Fruit fly (Drosophila melanogaster): Measurements from ENCODE around the gene muc.

The muc gene

DNA sequence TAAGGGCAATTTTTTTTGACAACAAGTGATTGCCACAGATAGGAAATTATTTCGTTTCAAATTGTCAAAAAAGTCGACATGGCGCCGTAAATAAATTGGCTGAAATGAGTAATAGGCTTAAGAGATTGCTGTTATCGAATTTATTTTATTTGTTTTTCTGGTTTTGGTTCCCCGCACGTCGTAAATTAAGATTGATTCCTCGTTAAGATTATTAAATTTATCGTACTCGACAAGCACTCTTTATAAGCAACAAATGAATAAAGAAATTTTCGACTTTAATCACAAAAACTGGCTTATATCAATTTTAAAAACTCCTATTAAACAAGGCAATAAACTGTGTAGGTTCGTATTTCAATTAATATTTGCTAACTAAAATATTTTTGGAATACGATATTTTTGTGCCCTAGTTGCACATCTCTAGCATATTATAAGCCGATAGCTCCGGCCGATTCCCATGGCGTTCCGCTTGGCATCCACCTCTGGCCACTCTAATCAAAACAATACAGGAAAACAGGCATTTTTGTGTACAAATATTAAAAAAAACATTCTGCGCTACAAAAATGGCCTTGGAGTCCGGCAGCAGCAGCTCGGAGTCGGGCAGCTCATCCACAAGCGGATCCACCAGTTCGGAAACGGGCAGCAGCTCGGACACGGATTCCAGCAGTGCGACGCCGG, 14.6 kb upstream of the muc start, which contains the start of gene chm (continued):
- no peak for TF ChIP-seq gt (GFP tag; IDR thresholded peaks at IDR 0.05)
- peak; percentile 52 for TF ChIP-seq CG12391 (tag; optimal IDR thresholded peaks at IDR 0.05)
- TF ChIP-seq CG16779 (GFP tag; IDR thresholded peaks at IDR 0.05) = no peak
- TF ChIP-seq fd64A (GFP tag; optimal IDR thresholded peaks at IDR 0.05) = no peak
- peak; percentile 35 for TF ChIP-seq CG18599 (GFP tag; optimal IDR thresholded peaks at IDR 0.05)
- peak; percentile 89 for TF ChIP-seq BEAF-32 (GFP tag; optimal IDR thresholded peaks at IDR 0.05)
- TF ChIP-seq dpn (GFP tag; optimal IDR thresholded peaks at IDR 0.05) = peak; percentile 47 to 49
- no peak for TF ChIP-seq emc (GFP tag; optimal IDR thresholded peaks at IDR 0.05)
- TF ChIP-seq sob (GFP tag; IDR thresholded peaks at IDR 0.05) = peak; percentile 54; the same call in 1 of the 2 replicates
- TF ChIP-seq Hsf (GFP tag; optimal IDR thresholded peaks at IDR 0.05) = peak; percentile 28
- TF ChIP-seq Fer1 (GFP tag; optimal IDR thresholded peaks at IDR 0.05) = peak; percentile 21
- peak; percentile 50 for TF ChIP-seq grau (tag; optimal IDR thresholded peaks at IDR 0.05)
- TF ChIP-seq CG13894 (tag; optimal IDR thresholded peaks at IDR 0.05) = no peak
- peak; percentile 27 for TF ChIP-seq CG2116 (GFP tag; optimal IDR thresholded peaks at IDR 0.05)
- TF ChIP-seq CG34422 (GFP tag; IDR thresholded peaks at IDR 0.05) = peak; percentile 50; the same call in 1 of the 3 replicates
- TF ChIP-seq Trl (optimal IDR thresholded peaks at IDR 0.05) = no peak
- peak; percentile 26 for TF ChIP-seq Trl (GFP tag; optimal IDR thresholded peaks at IDR 0.05)
- TF ChIP-seq ham (GFP tag; IDR thresholded peaks at IDR 0.05) = no peak
- TF ChIP-seq Hr51 (GFP tag; optimal IDR thresholded peaks at IDR 0.05) = peak in 1 of 2 experiments; percentile 1
- TF ChIP-seq HHEX (GFP tag; optimal IDR thresholded peaks at IDR 0.05) = no peak
- peak; percentile 47 for TF ChIP-seq pnt (GFP tag; optimal IDR thresholded peaks at IDR 0.05)
- no peak for TF ChIP-seq CG3407 (GFP tag; optimal IDR thresholded peaks at IDR 0.05)
- no peak for TF ChIP-seq CG11723 (GFP tag; optimal IDR thresholded peaks at IDR 0.05)
- TF ChIP-seq slp2 (GFP tag; optimal IDR thresholded peaks at IDR 0.05) = no peak
- peak; percentile 37 for TF ChIP-seq Dp (GFP tag; optimal IDR thresholded peaks at IDR 0.05)
- no peak for TF ChIP-seq CrebB (tag; optimal IDR thresholded peaks at IDR 0.05)
- peak; percentile 32 for TF ChIP-seq Myb (GFP tag; optimal IDR thresholded peaks at IDR 0.05)
- no peak for TF ChIP-seq CG12236 (GFP tag; optimal IDR thresholded peaks at IDR 0.05)
- peak; percentile 28 for TF ChIP-seq Hr3 (GFP tag; optimal IDR thresholded peaks at IDR 0.05)
- TF ChIP-seq chn (GFP tag; optimal IDR thresholded peaks at IDR 0.05) = no peak
- TF ChIP-seq CG15601 (tag; optimal IDR thresholded peaks at IDR 0.05) = peak; percentile 28
- peak; percentile 34 for TF ChIP-seq CG7839 (tag; optimal IDR thresholded peaks at IDR 0.05)
- no peak for TF ChIP-seq onecut (GFP tag; IDR thresholded peaks at IDR 0.05)
- no peak for TF ChIP-seq maf-S (GFP tag; optimal IDR thresholded peaks at IDR 0.05)
- no peak for TF ChIP-seq en (GFP tag; optimal IDR thresholded peaks at IDR 0.05)
- peak; percentile 67 for TF ChIP-seq CG2120 (GFP tag; optimal IDR thresholded peaks at IDR 0.05)
- TF ChIP-seq B-H1 (GFP tag; IDR thresholded peaks at IDR 0.05) = no peak
- TF ChIP-seq CG9727 (GFP tag; optimal IDR thresholded peaks at IDR 0.05) = no peak
- no peak for TF ChIP-seq grn (GFP tag; optimal IDR thresholded peaks at IDR 0.05)
- peak; percentile 87 for TF ChIP-seq CG42726 (GFP tag; IDR thresholded peaks at IDR 0.05; ENCODE audit: partially characterized antibody)
- peak; percentile 84 for TF ChIP-seq CG14860 (GFP tag; IDR thresholded peaks at IDR 0.05; ENCODE audit: partially characterized antibody)
- TF ChIP-seq CG4730 (GFP tag; IDR thresholded peaks at IDR 0.05) = no peak
- no peak for TF ChIP-seq CG32772 (GFP tag; IDR thresholded peaks at IDR 0.05)
- TF ChIP-seq gro (GFP tag; optimal IDR thresholded peaks at IDR 0.05) = peak; percentile 7
- TF ChIP-seq Sox100B (GFP tag; optimal IDR thresholded peaks at IDR 0.05) = no peak
- TF ChIP-seq sens (GFP tag) = peak; percentile 81
- no peak for TF ChIP-seq schlank (tag; optimal IDR thresholded peaks at IDR 0.05)
- TF ChIP-seq CG34376 (GFP tag; optimal IDR thresholded peaks at IDR 0.05) = peak; percentile 45
- peak; percentile 32; the same call in 1 of the 2 replicates for TF ChIP-seq lmd (GFP tag; IDR thresholded peaks at IDR 0.05)
- TF ChIP-seq vvl (GFP tag; IDR thresholded peaks at IDR 0.05) = peak; percentile 65

Data from whole organism, embryonic.